Worm (Caenorhabditis elegans) whole organism, young adult: ENCODE data around the gene gcsh-1.

ENCODE experiments used
- B0019.2 ChIP-seq: fragments of 200-800 bp; sonication (Bioruptor generic); conservative IDR thresholded peaks from 2 replicates; pipeline ENCODE4 v1.3.6; 2022; ENCODE audit warnings: missing genetic modification reagents, missing genetic modification characterization, missing compliant biosample characterization
- B0035.1 ChIP-seq: sonication (generic microtip); optimal IDR thresholded peaks from 2 replicates; lab custom pipeline; 2016; ENCODE audit warnings: missing genetic modification characterization, mild to moderate bottlenecking, missing compliant biosample characterization, missing genotype, missing genetic modification reagents
- B0336.3 ChIP-seq: fragments of 200-800 bp; sonication (Bioruptor generic); IDR thresholded peaks from 2 replicates; pipeline ENCODE4 v1.3.6; 2022; ENCODE audit warnings: missing genetic modification characterization, missing compliant biosample characterization
- D2030.7 ChIP-seq: fragments of 200-800 bp; sonication (Bioruptor generic); IDR thresholded peaks from 2 replicates; pipeline ENCODE4 v1.3.6; 2022; ENCODE audit warnings: missing genetic modification reagents, missing genetic modification characterization, missing compliant biosample characterization
- F33H1.4 ChIP-seq: fragments of 200-800 bp; sonication (Bioruptor generic); IDR thresholded peaks from 2 replicates; pipeline ENCODE4 v1.3.6; 2022; ENCODE audit warnings: missing genetic modification reagents, missing genetic modification characterization, missing compliant biosample characterization
- F37B4.10 ChIP-seq: fragments of 200-800 bp; sonication (Bioruptor generic); IDR thresholded peaks from 2 replicates; pipeline ENCODE4 v1.3.6; 2022; ENCODE audit warnings: missing genetic modification characterization, missing compliant biosample characterization
- F52B5.7 ChIP-seq: sonication (generic microtip); optimal IDR thresholded peaks from 2 replicates; lab custom pipeline; 2016; ENCODE audit warnings: mild to moderate bottlenecking, missing genetic modification characterization, missing compliant biosample characterization
- F55B11.4 ChIP-seq: sonication (generic microtip); optimal IDR thresholded peaks from 2 replicates; lab custom pipeline; 2016; ENCODE audit warnings: missing compliant biosample characterization, missing genetic modification characterization, borderline replicate concordance; ENCODE audit not compliant: insufficient read depth
- F57A8.1 ChIP-seq: fragments of 200-800 bp; sonication (Bioruptor generic); optimal IDR thresholded peaks from 2 replicates; lab custom pipeline; 2018; ENCODE audit warnings: mild to moderate bottlenecking, missing genetic modification characterization, moderate library complexity, missing compliant biosample characterization
- Y53F4B.3 ChIP-seq: fragments of 200-800 bp; sonication (Bioruptor generic); IDR thresholded peaks from 2 replicates; pipeline ENCODE4 v1.3.6; 2022; ENCODE audit warnings: missing genetic modification reagents, missing genetic modification characterization, missing compliant biosample characterization
- Y53G8AR.9 ChIP-seq: fragments of 200-800 bp; sonication (Bioruptor generic); conservative IDR thresholded peaks from 2 replicates; pipeline ENCODE4 v1.3.6; 2022; ENCODE audit warnings: missing genetic modification reagents, missing genetic modification characterization, missing compliant biosample characterization
- Y67H2A.10 ChIP-seq: fragments of 200-800 bp; sonication (Bioruptor generic); conservative IDR thresholded peaks from 2 replicates; pipeline ENCODE4 v1.3.6; 2022; ENCODE audit warnings: missing genetic modification reagents, missing genetic modification characterization, missing compliant biosample characterization
- Y95B8A.8 ChIP-seq: fragments of 200-800 bp; sonication (Bioruptor generic); IDR thresholded peaks from 2 replicates; pipeline ENCODE4 v1.3.6; 2022; ENCODE audit warnings: missing genetic modification reagents, missing genetic modification characterization, missing compliant biosample characterization
- aptf-2 ChIP-seq: fragments of 200-800 bp; sonication (Bioruptor generic); conservative IDR thresholded peaks from 2 replicates; pipeline ENCODE4 v1.3.6; 2022; ENCODE audit warnings: missing genetic modification reagents, missing genetic modification characterization, missing compliant biosample characterization
- aptf-3 ChIP-seq: fragments of 200-800 bp; sonication (Bioruptor generic); IDR thresholded peaks from 2 replicates; pipeline ENCODE4 v1.3.6; 2022; ENCODE audit warnings: missing genetic modification characterization, missing compliant biosample characterization
- bed-2 ChIP-seq: fragments of 200-800 bp; sonication (Bioruptor generic); IDR thresholded peaks from 2 replicates; pipeline ENCODE4 v1.3.6; 2022; ENCODE audit warnings: missing genetic modification reagents, missing genetic modification characterization, missing compliant biosample characterization
- ccch-3 ChIP-seq: fragments of 200-800 bp; sonication (Bioruptor generic); optimal IDR thresholded peaks from 2 replicates; lab custom pipeline; 2018; ENCODE audit warnings: mild to moderate bottlenecking, missing genetic modification characterization, missing compliant biosample characterization
- cebp-2 ChIP-seq: fragments of 200-800 bp; sonication (Bioruptor generic); IDR thresholded peaks from 2 replicates; pipeline ENCODE4 v1.3.6; 2022; ENCODE audit warnings: missing genetic modification characterization, missing compliant biosample characterization
- chd-7 ChIP-seq: sonication (generic microtip); optimal IDR thresholded peaks from 2 replicates; lab custom pipeline; 2016; ENCODE audit warnings: mild to moderate bottlenecking, missing genetic modification characterization, moderate library complexity, missing compliant biosample characterization
- egrh-3 ChIP-seq: fragments of 200-800 bp; sonication (Bioruptor generic); IDR thresholded peaks from 2 replicates; pipeline ENCODE4 v1.3.6; 2022; ENCODE audit warnings: missing genetic modification reagents, missing genetic modification characterization, missing compliant biosample characterization
- ekl-4 ChIP-seq: fragments of 200-800 bp; sonication (Bioruptor generic); IDR thresholded peaks from 2 replicates; pipeline ENCODE4 v1.3.6; 2022; ENCODE audit warnings: missing genetic modification reagents, missing genetic modification characterization, missing compliant biosample characterization
- ets-4 ChIP-seq: fragments of 200-800 bp; sonication (Bioruptor generic); optimal IDR thresholded peaks from 2 replicates; lab custom pipeline; 2018; ENCODE audit warnings: mild to moderate bottlenecking, missing genetic modification characterization, missing compliant biosample characterization
- gei-17 ChIP-seq: fragments of 200-800 bp; sonication (Bioruptor generic); optimal IDR thresholded peaks from 2 replicates; lab custom pipeline; 2018; ENCODE audit warnings: mild to moderate bottlenecking, missing genetic modification characterization, missing compliant biosample characterization
- him-1 ChIP-seq: sonication (generic microtip); optimal IDR thresholded peaks from 2 replicates; lab custom pipeline; 2016; ENCODE audit warnings: missing genotype, missing genetic modification reagents, missing genetic modification characterization, missing compliant biosample characterization
- lin-35 ChIP-seq, 3 experiments: fragments of 150-350 bp in 2 of 3; sonication (generic microtip) in 1 of 3; optimal IDR thresholded peaks; 2 replicates each; lab custom pipeline; 2014 to 2018; ENCODE audit warnings: missing biosample characterization in 3 of 3, missing genetic modification characterization in 3 of 3, missing genetic modification reagents in 3 of 3
- madf-3 ChIP-seq: fragments of 200-800 bp; sonication (Bioruptor generic); IDR thresholded peaks from 2 replicates; pipeline ENCODE4 v1.3.6; 2022; ENCODE audit warnings: missing genetic modification reagents, missing genetic modification characterization, missing compliant biosample characterization
- mxl-1 ChIP-seq: sonication (generic microtip); optimal IDR thresholded peaks from 2 replicates; lab custom pipeline; 2016; ENCODE audit warnings: missing genetic modification characterization, missing compliant biosample characterization
- nfya-2 ChIP-seq: fragments of 200-800 bp; sonication (Bioruptor generic); IDR thresholded peaks from 2 replicates; pipeline ENCODE4 v1.3.6; 2022; ENCODE audit warnings: missing genetic modification reagents, missing genetic modification characterization, missing compliant biosample characterization
- nfyb-1 ChIP-seq: fragments of 200-800 bp; sonication (Bioruptor generic); IDR thresholded peaks from 2 replicates; pipeline ENCODE4 v1.3.6; 2022; ENCODE audit warnings: missing genetic modification reagents, missing genetic modification characterization, missing compliant biosample characterization
- nhr-80 ChIP-seq: sonication (generic microtip); optimal IDR thresholded peaks from 2 replicates; lab custom pipeline; 2016; ENCODE audit warnings: missing genetic modification characterization, missing compliant biosample characterization
- pbrm-1 ChIP-seq: fragments of 200-800 bp; sonication (Bioruptor generic); IDR thresholded peaks from 2 replicates; pipeline ENCODE4 v1.3.6; 2022; ENCODE audit warnings: missing genetic modification reagents, missing genetic modification characterization, missing compliant biosample characterization
- repo-1 ChIP-seq: sonication (generic microtip); optimal IDR thresholded peaks from 2 replicates; lab custom pipeline; 2017; ENCODE audit warnings: mild to moderate bottlenecking, missing genetic modification characterization, missing compliant biosample characterization
- snpc-1.1 ChIP-seq: sonication (generic microtip); optimal IDR thresholded peaks from 2 replicates; lab custom pipeline; 2017; ENCODE audit warnings: missing genetic modification characterization, mild to moderate bottlenecking, missing compliant biosample characterization, antibody characterized with exemption, moderate library complexity, missing genotype, missing genetic modification reagents; ENCODE audit not compliant: insufficient read depth
- tbp1 ChIP-seq: fragments of 200-800 bp; sonication (Bioruptor generic); optimal IDR thresholded peaks from 2 replicates; lab custom pipeline; 2018; ENCODE audit warnings: mild to moderate bottlenecking, missing genetic modification characterization, missing compliant biosample characterization
- tbx-9 ChIP-seq: sonication (generic microtip); optimal IDR thresholded peaks from 2 replicates; lab custom pipeline; 2016; ENCODE audit warnings: borderline replicate concordance, missing genetic modification characterization, inconsistent platforms, missing compliant biosample characterization
- zfh-2 ChIP-seq: fragments of 200-800 bp; sonication (Bioruptor generic); conservative IDR thresholded peaks from 2 replicates; pipeline ENCODE4 v1.3.6; 2022; ENCODE audit warnings: missing genetic modification reagents, missing genetic modification characterization, missing compliant biosample characterization
- ztf-28 ChIP-seq: fragments of 200-800 bp; sonication (Bioruptor generic); IDR thresholded peaks from 2 replicates; pipeline ENCODE4 v1.3.6; 2022; ENCODE audit warnings: missing genetic modification reagents, missing genetic modification characterization, missing compliant biosample characterization
- ztf-6 ChIP-seq: fragments of 200-800 bp; sonication (Bioruptor generic); IDR thresholded peaks from 2 replicates; pipeline ENCODE4 v1.3.6; 2022; ENCODE audit warnings: missing genetic modification reagents, missing genetic modification characterization, missing compliant biosample characterization

Gene gcsh-1

ce11 chrX:14535913-14536312 lies 21.0 kb upstream of the gcsh-1 start:
- TF ChIP-seq F37B4.10 (GFP tag; lab: Robert Waterston, UW) (no peak), F57A8.1 (GFP tag; lab: Kevin White, UChicago) (no peak), nfya-2 (GFP tag; lab: Robert Waterston, UW) (no peak), snpc-1.1 (tag; lab: Kevin White, UChicago) (no peak), nhr-80 (peak; percentile 34), gei-17 (GFP tag; lab: Kevin White, UChicago) (no peak), Y53F4B.3 (GFP tag; lab: Robert Waterston, UW) (no peak), ztf-6 (GFP tag; lab: Robert Waterston, UW) (no peak), F52B5.7 (tag; lab: Kevin White, UChicago) (no peak)

- no peak for TF ChIP-seq B0019.2
- no peak for TF ChIP-seq tbp1 (GFP tag; lab: Kevin White, UChicago)
- no peak for TF ChIP-seq pbrm-1 (GFP tag; lab: Robert Waterston, UW)
- no peak for TF ChIP-seq D2030.7 (GFP tag; lab: Robert Waterston, UW)
- no peak for TF ChIP-seq egrh-3 (GFP tag; lab: Robert Waterston, UW)
- TF ChIP-seq Y67H2A.10 (GFP tag; lab: Robert Waterston, UW): no peak
- no peak for TF ChIP-seq B0336.3 (GFP tag; lab: Robert Waterston, UW)
- no peak for TF ChIP-seq chd-7 (tag; lab: Kevin White, UChicago)
- no peak for TF ChIP-seq bed-2 (GFP tag; lab: Robert Waterston, UW)
- TF ChIP-seq ztf-28 (GFP tag; lab: Robert Waterston, UW): no peak
- TF ChIP-seq B0035.1 (tag; lab: Kevin White, UChicago): no peak
- TF ChIP-seq madf-3 (GFP tag; lab: Robert Waterston, UW): no peak
- no peak for TF ChIP-seq F33H1.4
These were observed 19.7 kb upstream of the gcsh-1 start for ce11 chrX:14534596-14534995.

DNA sequence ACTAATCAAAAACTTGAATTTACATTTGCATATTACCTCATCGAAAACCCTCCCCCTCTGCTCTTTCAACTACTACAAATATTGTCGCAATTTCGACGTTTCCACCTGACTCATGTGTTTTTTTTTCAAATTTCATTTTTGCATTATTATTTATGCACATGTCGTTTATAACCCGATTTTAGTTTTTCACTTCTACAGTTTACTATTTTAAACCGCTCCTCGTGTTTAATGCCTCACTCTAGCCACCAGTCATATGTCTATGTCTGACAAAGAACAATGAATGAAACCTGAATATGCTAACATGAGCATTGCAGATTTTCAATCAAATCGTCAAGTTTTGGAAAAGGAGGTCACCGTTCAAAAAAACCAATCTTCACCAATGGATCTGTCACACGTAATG lies 19.2 kb upstream of the gcsh-1 start, which contains the start of gene T24C2.5:
Gene T24C2.5 (plus strand): TSS at position 301 of the 400 bp plus-strand sequence.
- TF ChIP-seq him-1 (no peak), ccch-3 (GFP tag; lab: Kevin White, UChicago) (no peak), bed-2 (GFP tag; lab: Robert Waterston, UW) (no peak), ets-4 (GFP tag; lab: Kevin White, UChicago) (no peak), tbx-9 (no peak), repo-1 (tag; lab: Kevin White, UChicago) (no peak)

DNA sequence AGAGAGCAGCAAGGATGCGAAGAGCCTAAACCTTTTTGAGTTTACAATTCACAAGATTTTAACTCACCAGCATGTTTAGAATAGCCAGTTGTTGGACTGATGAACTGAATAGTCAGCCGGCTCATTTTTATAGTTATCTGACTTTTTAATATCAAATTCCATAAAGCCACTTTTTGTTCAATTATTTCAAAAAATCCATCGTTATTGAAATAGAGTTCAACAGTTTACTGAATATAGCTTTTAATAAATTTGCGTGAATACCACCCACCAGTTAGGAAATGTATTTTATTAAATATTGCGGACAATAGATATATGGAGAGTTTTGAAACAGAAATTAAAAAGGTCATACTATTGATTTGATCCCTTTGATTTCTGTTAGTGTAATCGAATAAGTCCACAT lies 15.2 kb upstream of the gcsh-1 start, which contains the start of gene nspc-20:
Gene nspc-20 (minus strand): TSS at position 101 of the 400 bp plus-strand sequence.
- TF ChIP-seq Y53G8AR.9 (no peak), ccch-3 (GFP tag; lab: Kevin White, UChicago) (no peak), F55B11.4 (tag; lab: Kevin White, UChicago) (no peak), nfyb-1 (GFP tag; lab: Robert Waterston, UW) (no peak), mxl-1 (tag; lab: Kevin White, UChicago) (no peak), aptf-3 (no peak), aptf-2 (no peak), cebp-2 (GFP tag; lab: Robert Waterston, UW) (no peak), gei-17 (GFP tag; lab: Kevin White, UChicago) (no peak), pbrm-1 (GFP tag; lab: Robert Waterston, UW) (no peak), Y95B8A.8 (GFP tag; lab: Robert Waterston, UW) (no peak), zfh-2 (GFP tag; lab: Robert Waterston, UW) (no peak), ekl-4 (GFP tag; lab: Robert Waterston, UW) (no peak), lin-35 (GFP tag; optimal IDR thresholded peaks at IDR 0.05; lab: Kevin White, UChicago) (no peak)
